Fruit fly (Drosophila melanogaster) S2 (cell line): ENCODE results near the gene CG18266.

Source experiments
- CG8478 ChIP-seq: fragments of >200 bp; optimal IDR thresholded peaks from 2 replicates; lab custom pipeline; 2018
- CTCF ChIP-seq, 2 experiments: fragments of >200 bp; optimal IDR thresholded peaks; 2 replicates each; lab custom pipeline; 2018

DNA sequence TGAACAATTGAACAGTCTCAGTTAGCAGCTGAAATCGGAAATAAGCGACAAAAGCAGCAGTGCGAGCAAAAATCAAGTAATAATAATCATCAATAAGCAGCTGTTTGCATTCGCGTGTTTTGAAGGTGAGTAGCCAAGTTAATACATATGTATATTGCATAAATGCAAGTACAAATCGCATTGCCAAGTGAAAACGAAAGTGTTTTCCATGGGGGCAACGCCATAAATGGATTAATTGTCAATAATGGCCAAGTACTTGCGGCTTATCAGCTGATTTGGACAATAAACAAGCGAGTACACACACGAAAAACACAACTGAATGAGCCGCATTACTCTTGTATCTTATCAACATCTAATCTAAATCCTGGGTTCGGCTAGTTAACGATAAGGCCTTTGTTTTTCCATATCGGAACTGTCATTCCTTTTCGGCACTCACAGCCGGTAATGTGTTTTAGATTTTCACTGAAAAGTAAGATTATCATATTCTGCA lies 49.3 kb upstream of the CG18266 start:
- TF ChIP-seq CTCF (optimal IDR thresholded peaks at IDR 0.05; lab: Kevin White, UChicago) = no peak
- no peak for TF ChIP-seq CG8478 (lab: Kevin White, UChicago)
